Worm (Caenorhabditis elegans) whole organism, L3 larva: ENCODE data around the gene frm-3.
A peak's percentile ranks its signal among the peaks of the same experiment; 100 is the strongest.

Source experiments
- ama-1 ChIP-seq: fragments of 150-350 bp; optimal IDR thresholded peaks from 2 replicates; lab custom pipeline; 2018
- ceh-82 ChIP-seq: fragments of 150-350 bp; optimal IDR thresholded peaks from 2 replicates; lab custom pipeline; 2014; ENCODE audit warnings: missing biosample characterization, missing genetic modification characterization
- elt-2 ChIP-seq: sonication (generic microtip); optimal IDR thresholded peaks from 2 replicates; lab custom pipeline; 2016; ENCODE audit warnings: missing genetic modification reagents, mild to moderate bottlenecking, missing genetic modification characterization, missing compliant biosample characterization
- eor-1 ChIP-seq, 2 experiments: fragments of 150-350 bp; optimal IDR thresholded peaks; 2 replicates each; lab custom pipeline; 2014 to 2018; ENCODE audit warnings: missing biosample characterization in 2 of 2, missing genetic modification characterization in 2 of 2
- fkh-10 ChIP-seq: sonication (generic microtip); optimal IDR thresholded peaks from 2 replicates; lab custom pipeline; 2017; ENCODE audit warnings: missing biosample characterization, missing genetic modification reagents, missing genetic modification characterization
- lin-15B ChIP-seq: fragments of 150-350 bp; optimal IDR thresholded peaks from 2 replicates; lab custom pipeline; 2014; ENCODE audit warnings: missing biosample characterization, missing genetic modification characterization
- lin-39 ChIP-seq: fragments of 150-350 bp; optimal IDR thresholded peaks from 2 replicates; lab custom pipeline; 2018; ENCODE audit warnings: missing biosample characterization, missing genetic modification reagents, missing genetic modification characterization
- nhr-11 ChIP-seq: fragments of 150-350 bp; optimal IDR thresholded peaks from 2 replicates; lab custom pipeline; 2014; ENCODE audit warnings: missing biosample characterization, missing genetic modification characterization
- tbx-2 ChIP-seq: sonication (generic microtip); optimal IDR thresholded peaks from 2 replicates; lab custom pipeline; 2016; ENCODE audit warnings: mild to moderate bottlenecking, missing genetic modification characterization, missing compliant biosample characterization
- unc-39 ChIP-seq: sonication (generic microtip); optimal IDR thresholded peaks from 4 replicates; lab custom pipeline; 2017; ENCODE audit warnings: missing biosample characterization, missing genetic modification characterization

DNA sequence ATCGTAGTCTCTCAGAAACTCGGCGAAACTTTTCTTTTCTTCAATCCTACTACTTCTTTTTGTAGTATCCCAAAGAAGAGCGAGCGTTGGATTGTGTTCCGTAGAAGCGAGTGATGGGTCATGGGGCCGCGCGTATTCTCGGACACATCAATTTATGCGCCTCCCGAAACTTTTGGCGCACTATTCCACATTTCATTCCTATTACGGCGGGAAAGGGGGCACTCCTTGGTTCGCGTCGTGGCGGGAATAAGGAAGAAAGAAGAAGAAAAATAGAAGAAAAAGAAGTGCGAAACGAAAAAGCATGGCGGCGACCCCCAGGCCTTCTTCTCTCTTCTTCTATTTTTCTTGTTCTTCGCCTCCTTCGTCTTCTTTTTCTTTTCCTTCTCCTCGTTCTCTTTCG lies 591 bp upstream of the frm-3 start:
- TF ChIP-seq ceh-82 (tag; lab: Kevin White, UChicago) (no peak), nhr-11 (tag; lab: Kevin White, UChicago) (no peak), elt-2 (tag; lab: Kevin White, UChicago) (no peak), lin-15B (tag; lab: Kevin White, UChicago) (no peak), fkh-10 (no peak), unc-39 (tag; lab: Kevin White, UChicago) (no peak), lin-39 (peak; percentile 1), tbx-2 (tag; lab: Kevin White, UChicago) (no peak), eor-1 (tag; optimal IDR thresholded peaks at IDR 0.05; lab: Kevin White, UChicago) (no peak), ama-1 (lab: Kevin White, UChicago) (no peak)
